Worm (Caenorhabditis elegans): ENCODE results near the gene F09E5.11.

DNA sequence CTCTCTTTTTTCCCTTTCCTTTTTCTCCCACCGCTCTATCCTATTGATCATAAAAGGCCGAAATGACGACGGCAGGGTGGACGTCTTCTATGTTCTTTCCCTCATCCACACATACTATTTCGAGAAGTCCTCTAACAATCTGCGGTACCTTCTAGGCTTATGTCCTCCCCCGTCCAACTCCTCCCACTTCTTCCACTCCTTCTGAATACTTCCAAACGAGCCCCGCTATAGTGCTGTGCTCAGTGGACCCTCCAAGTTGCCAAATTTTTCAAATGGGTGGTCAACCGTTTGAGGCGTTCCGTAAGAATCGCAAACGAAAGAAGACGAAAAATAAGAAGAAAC lies 22.0 kb downstream of the F09E5.11 start:
- no peak for TF ChIP-seq ets-4 (GFP tag; optimal IDR thresholded peaks at IDR 0.05)
- no peak for TF ChIP-seq hsf-1 (GFP tag; IDR thresholded peaks at IDR 0.05)
- no peak for TF ChIP-seq attf-3 (GFP tag; conservative IDR thresholded peaks at IDR 0.05)
- no peak for TF ChIP-seq F39B2.1 (GFP tag; IDR thresholded peaks at IDR 0.05)
- TF ChIP-seq ceh-40 (GFP tag; IDR thresholded peaks at IDR 0.05) = no peak
- no peak for TF ChIP-seq rec-8 (tag; optimal IDR thresholded peaks at IDR 0.05)
- TF ChIP-seq F33H1.4 (GFP tag; IDR thresholded peaks at IDR 0.05) = no peak
- TF ChIP-seq sea-2 (GFP tag; IDR thresholded peaks at IDR 0.05) = no peak
- 0 out of 2 replicates have a peak, but pooled peaks have one; percentile 27 for TF ChIP-seq madf-6 (GFP tag; IDR thresholded peaks at IDR 0.05)
- 0 out of 2 replicates have a peak, but pooled peaks have one; percentile 15 for TF ChIP-seq ceh-100 (GFP tag; IDR thresholded peaks at IDR 0.05)
- TF ChIP-seq pha-4 (tag; optimal IDR thresholded peaks at IDR 0.05) = no peak
- no peak for TF ChIP-seq rpc-1 (optimal IDR thresholded peaks at IDR 0.05)
- TF ChIP-seq rpc-1 (tag; optimal IDR thresholded peaks at IDR 0.05) = no peak
- TF ChIP-seq nhr-90 (tag; optimal IDR thresholded peaks at IDR 0.05) = no peak
- no peak for TF ChIP-seq F10E7.11 (tag; optimal IDR thresholded peaks at IDR 0.05)

Data from whole organism, young adult.